Fruit fly (Drosophila melanogaster) whole organism, embryonic: ENCODE measurements around the gene Mrtf.

Experiments used
- B-H2 ChIP-seq: fragments of 200-800 bp; sonication (Bioruptor generic); optimal IDR thresholded peaks from 2 replicates; lab custom pipeline; 2018; ENCODE audit warnings: missing biosample characterization, mild to moderate bottlenecking, missing genetic modification characterization
- CG10267 ChIP-seq: fragments of 200-800 bp; sonication (Bioruptor generic); optimal IDR thresholded peaks from 2 replicates; lab custom pipeline; 2018; ENCODE audit warnings: missing biosample characterization, mild to moderate bottlenecking, missing genetic modification characterization, moderate library complexity
- CG10431 ChIP-seq: fragments of 200-800 bp; sonication (Bioruptor generic); optimal IDR thresholded peaks from 3 replicates; lab custom pipeline; 2018; ENCODE audit warnings: missing biosample characterization, mild to moderate bottlenecking, missing genetic modification characterization
- CG13775 ChIP-seq: fragments of 200-800 bp; sonication (Bioruptor generic); optimal IDR thresholded peaks from 3 replicates; lab custom pipeline; 2017; ENCODE audit warnings: missing biosample characterization, mild to moderate bottlenecking, missing genetic modification characterization
- CG13894 ChIP-seq: fragments of 200-800 bp; sonication (Bioruptor generic); optimal IDR thresholded peaks from 3 replicates; lab custom pipeline; 2018; ENCODE audit warnings: missing biosample characterization, mild to moderate bottlenecking, missing genetic modification characterization, moderate library complexity
- CG15269 ChIP-seq: fragments of 200-800 bp; sonication (Bioruptor generic); optimal IDR thresholded peaks from 2 replicates; lab custom pipeline; 2018; ENCODE audit warnings: missing biosample characterization, mild to moderate bottlenecking, missing genetic modification characterization, moderate library complexity
- CG1603 ChIP-seq: fragments of 200-800 bp; sonication (Bioruptor generic); optimal IDR thresholded peaks from 2 replicates; lab custom pipeline; 2019; ENCODE audit warnings: missing biosample characterization, mild to moderate bottlenecking, missing genetic modification characterization, moderate library complexity
- CG17568 ChIP-seq: fragments of 200-800 bp; sonication (Bioruptor generic); optimal IDR thresholded peaks from 2 replicates; lab custom pipeline; 2018; ENCODE audit warnings: missing biosample characterization, mild to moderate bottlenecking, missing genetic modification characterization, moderate library complexity
- CG17612 ChIP-seq: fragments of 200-800 bp; sonication (Bioruptor generic); IDR thresholded peaks from 2 replicates; pipeline ENCODE4 v1.3.6; 2022; ENCODE audit warnings: missing biosample characterization, missing genetic modification characterization
- CG32532 ChIP-seq: fragments of 200-800 bp; sonication (Bioruptor generic); IDR thresholded peaks from 2 replicates; pipeline ENCODE4 v1.3.6; 2022; ENCODE audit warnings: missing biosample characterization, missing genetic modification characterization
- CG4360 ChIP-seq: fragments of 200-800 bp; sonication (Bioruptor generic); IDR thresholded peaks from 2 replicates; pipeline ENCODE4 v1.3.6; 2022; ENCODE audit warnings: missing biosample characterization, missing genetic modification characterization
- CG4820 ChIP-seq: fragments of 200-800 bp; sonication (Bioruptor generic); optimal IDR thresholded peaks from 3 replicates; lab custom pipeline; 2016; ENCODE audit warnings: missing biosample characterization, missing genetic modification characterization
- CG5180 ChIP-seq: fragments of 200-800 bp; sonication (Bioruptor generic); optimal IDR thresholded peaks from 3 replicates; lab custom pipeline; 2017; ENCODE audit warnings: missing biosample characterization, missing genetic modification characterization, mild to moderate bottlenecking, moderate library complexity, missing genetic modification reagents
- CG6175 ChIP-seq: fragments of 200-800 bp; sonication (Bioruptor generic); IDR thresholded peaks from 3 replicates; pipeline ENCODE4 v1.3.6; 2022; ENCODE audit warnings: missing biosample characterization, missing genetic modification characterization
- CG6654 ChIP-seq: fragments of 200-800 bp; sonication (Bioruptor generic); optimal IDR thresholded peaks from 2 replicates; lab custom pipeline; 2017; ENCODE audit warnings: missing biosample characterization, mild to moderate bottlenecking, missing genetic modification characterization
- CG6683 ChIP-seq: fragments of 200-800 bp; sonication (Bioruptor generic); optimal IDR thresholded peaks from 2 replicates; lab custom pipeline; 2017; ENCODE audit warnings: missing biosample characterization, mild to moderate bottlenecking, missing genetic modification characterization, missing genetic modification reagents
- CG6689 ChIP-seq: fragments of 200-800 bp; sonication (Bioruptor generic); IDR thresholded peaks from 2 replicates; pipeline ENCODE4 v1.3.6; 2022; ENCODE audit warnings: missing biosample characterization, missing genetic modification characterization
- CG6854 ChIP-seq: fragments of 200-800 bp; sonication (Bioruptor generic); optimal IDR thresholded peaks from 3 replicates; lab custom pipeline; 2017; ENCODE audit warnings: missing biosample characterization, mild to moderate bottlenecking, missing genetic modification characterization
- CG9609 ChIP-seq: fragments of 200-800 bp; sonication (Bioruptor generic); optimal IDR thresholded peaks from 3 replicates; lab custom pipeline; 2016; ENCODE audit warnings: missing biosample characterization, missing genetic modification characterization
- D19A ChIP-seq: fragments of 200-800 bp; optimal IDR thresholded peaks from 3 replicates; lab custom pipeline; 2019; ENCODE audit warnings: missing biosample characterization, mild to moderate bottlenecking, missing genetic modification characterization, moderate library complexity
- Dad ChIP-seq: fragments of 200-800 bp; sonication (Bioruptor generic); optimal IDR thresholded peaks from 3 replicates; lab custom pipeline; 2016; ENCODE audit warnings: missing biosample characterization, missing genetic modification characterization
- Dip3 ChIP-seq: fragments of 200-800 bp; sonication (Bioruptor generic); optimal IDR thresholded peaks from 3 replicates; lab custom pipeline; 2016; ENCODE audit warnings: missing biosample characterization, missing genetic modification characterization
- GATAe ChIP-seq: fragments of 200-800 bp; sonication (Bioruptor generic); conservative IDR thresholded peaks from 2 replicates; pipeline ENCODE4 v1.3.6; 2022; ENCODE audit warnings: missing biosample characterization, missing genetic modification characterization
- HmgD ChIP-seq: fragments of 200-800 bp; sonication (Bioruptor generic); optimal IDR thresholded peaks from 3 replicates; lab custom pipeline; 2016; ENCODE audit warnings: missing biosample characterization, missing genetic modification characterization
- Hr51 ChIP-seq, 2 experiments: fragments of 200-800 bp; sonication (Bioruptor generic); optimal IDR thresholded peaks; 2 replicates in 1 of 2; 3 replicates in 1 of 2; lab custom pipeline; 2016 to 2018; ENCODE audit warnings: missing biosample characterization in 2 of 2, missing genetic modification characterization in 2 of 2, mild to moderate bottlenecking in 1 of 2, moderate library complexity in 1 of 2
- Hsf ChIP-seq: fragments of 200-800 bp; sonication (Bioruptor generic); optimal IDR thresholded peaks from 3 replicates; lab custom pipeline; 2016; ENCODE audit warnings: missing biosample characterization, missing genetic modification characterization
- Max ChIP-seq: fragments of 200-800 bp; sonication (Bioruptor generic); optimal IDR thresholded peaks from 2 replicates; lab custom pipeline; 2016; ENCODE audit warnings: missing biosample characterization, mild to moderate bottlenecking, missing genetic modification characterization
- NK7.1 ChIP-seq: fragments of 200-800 bp; sonication (Bioruptor generic); optimal IDR thresholded peaks from 3 replicates; lab custom pipeline; 2016; ENCODE audit warnings: missing biosample characterization, missing genetic modification characterization
- Optix ChIP-seq: fragments of 200-800 bp; sonication (Bioruptor generic); IDR thresholded peaks from 3 replicates; pipeline ENCODE4 v1.3.6; 2022; ENCODE audit warnings: missing biosample characterization, missing genetic modification characterization
- PHDP ChIP-seq: fragments of 200-800 bp; sonication (Bioruptor generic); optimal IDR thresholded peaks from 3 replicates; lab custom pipeline; 2018; ENCODE audit warnings: missing biosample characterization, mild to moderate bottlenecking, missing genetic modification characterization, moderate library complexity
- Xbp1 ChIP-seq: fragments of 200-800 bp; sonication (Bioruptor generic); optimal IDR thresholded peaks from 3 replicates; lab custom pipeline; 2016; ENCODE audit warnings: missing biosample characterization, mild to moderate bottlenecking, missing genetic modification characterization
- az2 ChIP-seq: fragments of 200-800 bp; sonication (Bioruptor generic); optimal IDR thresholded peaks from 3 replicates; lab custom pipeline; 2016; ENCODE audit warnings: missing biosample characterization, missing genetic modification characterization
- chn ChIP-seq: fragments of 200-800 bp; sonication (Bioruptor generic); optimal IDR thresholded peaks from 2 replicates; lab custom pipeline; 2016; ENCODE audit warnings: missing biosample characterization, missing genetic modification characterization
- ci ChIP-seq: fragments of 200-800 bp; sonication (Bioruptor generic); IDR thresholded peaks from 3 replicates; pipeline ENCODE4 v1.3.6; 2022; ENCODE audit warnings: missing biosample characterization, missing genetic modification characterization
- da ChIP-seq: fragments of 200-800 bp; sonication (Bioruptor generic); optimal IDR thresholded peaks from 2 replicates; lab custom pipeline; 2016; ENCODE audit warnings: missing biosample characterization, missing genetic modification characterization
- danr ChIP-seq: fragments of 200-800 bp; sonication (Bioruptor generic); IDR thresholded peaks from 2 replicates; pipeline ENCODE4 v1.3.6; 2022; ENCODE audit warnings: missing biosample characterization, missing genetic modification characterization
- esg ChIP-seq: fragments of 200-800 bp; sonication (Bioruptor generic); conservative IDR thresholded peaks from 2 replicates; pipeline ENCODE4 v1.3.6; 2022; ENCODE audit warnings: missing biosample characterization, missing genetic modification characterization
- exex ChIP-seq: fragments of 200-800 bp; sonication (Bioruptor generic); optimal IDR thresholded peaks from 4 replicates; lab custom pipeline; 2018; ENCODE audit warnings: missing biosample characterization, mild to moderate bottlenecking, missing genetic modification characterization, moderate library complexity
- grn ChIP-seq: fragments of 200-800 bp; sonication (Bioruptor generic); optimal IDR thresholded peaks from 3 replicates; lab custom pipeline; 2017; ENCODE audit warnings: missing biosample characterization, missing genetic modification characterization
- hbn ChIP-seq: fragments of 200-800 bp; sonication (Bioruptor generic); IDR thresholded peaks from 2 replicates; pipeline ENCODE4 v1.3.6; 2022; ENCODE audit warnings: missing biosample characterization, missing genetic modification characterization; ENCODE audit not compliant: partially characterized antibody
- ken ChIP-seq: fragments of 200-800 bp; sonication (Bioruptor generic); IDR thresholded peaks from 3 replicates; pipeline ENCODE4 v1.3.6; 2022; ENCODE audit warnings: missing biosample characterization, missing genetic modification characterization
- mirr ChIP-seq: fragments of 200-800 bp; sonication (Bioruptor generic); optimal IDR thresholded peaks from 3 replicates; lab custom pipeline; 2018; ENCODE audit warnings: missing biosample characterization, mild to moderate bottlenecking, missing genetic modification characterization
- run ChIP-seq: fragments of 200-800 bp; sonication (Bioruptor generic); optimal IDR thresholded peaks from 3 replicates; lab custom pipeline; 2018; ENCODE audit warnings: missing biosample characterization, mild to moderate bottlenecking, missing genetic modification characterization
- sens ChIP-seq: fragments of 200-800 bp; sonication (Bioruptor generic); peaks from one replicate; lab custom pipeline; 2016; ENCODE audit warnings: missing biosample characterization, missing genetic modification characterization
- seq ChIP-seq: fragments of 200-800 bp; sonication (Bioruptor generic); IDR thresholded peaks from 2 replicates; pipeline ENCODE4 v1.3.6; 2022; ENCODE audit warnings: missing biosample characterization, missing genetic modification characterization
- so ChIP-seq: fragments of 200-800 bp; sonication (Bioruptor generic); IDR thresholded peaks from 3 replicates; pipeline ENCODE4 v1.3.6; 2022; ENCODE audit warnings: missing biosample characterization, missing genetic modification characterization
- sr ChIP-seq: fragments of 200-800 bp; sonication (Bioruptor generic); IDR thresholded peaks from 3 replicates; pipeline ENCODE4 v1.3.6; 2022; ENCODE audit warnings: missing biosample characterization, missing genetic modification characterization
- ssp ChIP-seq: fragments of 200-800 bp; sonication (Bioruptor generic); IDR thresholded peaks from 2 replicates; pipeline ENCODE4 v1.3.6; 2022; ENCODE audit warnings: missing biosample characterization, missing genetic modification characterization
- tgo ChIP-seq: fragments of 200-800 bp; sonication (Bioruptor generic); IDR thresholded peaks from 3 replicates; pipeline ENCODE4 v1.3.6; 2022; ENCODE audit warnings: missing biosample characterization, missing genetic modification characterization
- ttk ChIP-seq: fragments of 200-800 bp; sonication (Bioruptor generic); IDR thresholded peaks from 2 replicates; pipeline ENCODE4 v2.1.2; 2022; ENCODE audit warnings: missing biosample characterization, missing genetic modification characterization

The Mrtf gene

DNA sequence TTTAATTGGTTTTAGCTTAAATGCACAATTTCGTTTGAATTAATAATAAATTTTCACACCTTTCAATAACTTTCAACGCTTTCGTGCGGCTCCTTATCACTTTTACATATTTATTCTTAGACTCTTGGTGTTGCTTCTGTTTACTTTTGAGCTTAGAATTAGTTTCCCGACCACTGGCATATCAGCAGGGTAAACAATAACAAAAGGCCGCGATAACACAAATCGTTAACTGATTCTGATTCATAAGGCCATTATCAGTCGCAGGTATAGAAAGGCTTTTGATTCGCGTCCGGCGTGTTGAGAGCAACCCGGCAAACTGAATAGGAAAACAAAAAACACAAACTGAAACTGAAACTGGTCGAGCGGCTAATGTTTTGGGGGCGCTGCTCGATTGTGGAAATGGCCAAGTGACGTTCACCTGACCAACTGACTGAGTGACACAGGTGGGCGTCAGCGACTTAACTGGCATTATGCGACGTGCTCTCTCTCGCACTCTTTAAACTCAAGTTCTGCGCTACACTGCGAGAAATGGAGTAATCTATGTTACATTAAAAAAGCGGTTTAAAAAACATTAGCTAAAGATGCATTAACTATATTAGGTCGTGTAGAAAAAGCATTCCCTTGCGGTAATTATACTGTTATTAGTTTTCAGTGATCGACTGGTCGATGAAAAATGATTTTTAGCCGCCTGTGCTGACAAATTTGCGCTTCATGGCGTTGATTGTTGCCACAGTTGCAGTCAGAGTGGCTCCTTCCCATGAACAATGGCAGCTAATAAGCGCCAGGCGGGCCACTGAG is 31.8 kb downstream of the Mrtf start (continued):
- TF ChIP-seq CG6854 (GFP tag; lab: Kevin White, UChicago) (no peak), chn (GFP tag; lab: Kevin White, UChicago) (no peak), Max (no peak), D19A (tag; lab: Kevin White, UChicago) (no peak), hbn (GFP tag; lab: Robert Waterston, UW) (no peak), sr (GFP tag; lab: Robert Waterston, UW) (peak; percentile 49; the same call in 1 of the 3 replicates), ken (GFP tag; lab: Robert Waterston, UW) (no peak), CG4820 (no peak), az2 (GFP tag; lab: Kevin White, UChicago) (peak; percentile 21), CG13775 (GFP tag; lab: Kevin White, UChicago) (no peak), PHDP (tag; lab: Kevin White, UChicago) (peak; percentile 31), CG10267 (no peak), CG17612 (GFP tag; lab: Robert Waterston, UW) (no peak), run (tag; lab: Kevin White, UChicago) (no peak), Optix (GFP tag; lab: Robert Waterston, UW) (0 out of 3 replicates have a peak, but pooled peaks have one; percentile 14), Hr51 (GFP tag; optimal IDR thresholded peaks at IDR 0.05; lab: Kevin White, UChicago) (peak in 1 of 2 experiments; percentile 18), ssp (GFP tag; lab: Robert Waterston, UW) (no peak), tgo (GFP tag; lab: Robert Waterston, UW) (0 out of 3 replicates have a peak, but pooled peaks have one; percentile 21), CG9609 (GFP tag; lab: Kevin White, UChicago) (no peak), CG6654 (GFP tag; lab: Kevin White, UChicago) (no peak), CG4360 (no peak), Dip3 (GFP tag; lab: Kevin White, UChicago) (no peak), mirr (GFP tag; lab: Kevin White, UChicago) (peak; percentile 41), CG6175 (GFP tag; lab: Robert Waterston, UW) (no peak), ttk (GFP tag; lab: Robert Waterston, UW) (peak; percentile 43; the same call in 1 of the 2 replicates), danr (GFP tag; lab: Robert Waterston, UW) (no peak), Hsf (GFP tag; lab: Kevin White, UChicago) (no peak), Xbp1 (GFP tag; lab: Kevin White, UChicago) (peak; percentile 19), seq (GFP tag; lab: Robert Waterston, UW) (no peak), CG17568 (GFP tag; lab: Kevin White, UChicago) (peak; percentile 7), CG15269 (tag; lab: Kevin White, UChicago) (no peak), B-H2 (no peak), NK7.1 (GFP tag; lab: Kevin White, UChicago) (no peak), CG1603 (tag; lab: Kevin White, UChicago) (no peak), grn (GFP tag; lab: Kevin White, UChicago) (peak; percentile 79), CG32532 (GFP tag; lab: Robert Waterston, UW) (no peak), da (no peak), esg (GFP tag; lab: Robert Waterston, UW) (peak; percentile 19; the same call in 1 of the 2 replicates), CG6689 (GFP tag; lab: Robert Waterston, UW) (peak; percentile 20; the same call in 1 of the 2 replicates), sens (peak; percentile 64), CG5180 (no peak), HmgD (GFP tag; lab: Kevin White, UChicago) (no peak), ci (GFP tag; lab: Robert Waterston, UW) (no peak), CG13894 (no peak), so (GFP tag; lab: Robert Waterston, UW) (no peak), exex (tag; lab: Kevin White, UChicago) (peak; percentile 81), CG10431 (GFP tag; lab: Kevin White, UChicago) (peak; percentile 24), CG6683 (peak; percentile 3), GATAe (peak; percentile 46; the same call in 1 of the 2 replicates), Dad (GFP tag; lab: Kevin White, UChicago) (no peak)
